Fruit fly (Drosophila melanogaster): ENCODE data around the gene eRF1.
A peak's percentile ranks its signal among the peaks of the same experiment; 100 is the strongest.

Gene eRF1

dm6 chr3L:20313469-20313868 lies 34.7 kb upstream of the eRF1 start, which contains the start of gene alphaSnap (continued):
- peak; percentile 31 for TF ChIP-seq gro (GFP tag; optimal IDR thresholded peaks at IDR 0.05)
- TF ChIP-seq Lhr (GFP tag; optimal IDR thresholded peaks at IDR 0.05) = peak; percentile 80
- TF ChIP-seq NFAT (GFP tag; IDR thresholded peaks at IDR 0.05) = no peak
- TF ChIP-seq Dad (GFP tag; optimal IDR thresholded peaks at IDR 0.05) = no peak
- no peak for TF ChIP-seq CG4404 (GFP tag; IDR thresholded peaks at IDR 0.05)
- peak; percentile 0 for TF ChIP-seq CG13894 (tag; optimal IDR thresholded peaks at IDR 0.05)
- peak; percentile 48 for TF ChIP-seq zfh2 (GFP tag; optimal IDR thresholded peaks at IDR 0.05)
- peak; percentile 11; the same call in 1 of the 2 replicates for TF ChIP-seq Atf6 (GFP tag; IDR thresholded peaks at IDR 0.05)
- TF ChIP-seq chinmo (GFP tag; IDR thresholded peaks at IDR 0.05; ENCODE audit: partially characterized antibody) = no peak
- no peak for TF ChIP-seq vfl (GFP tag; optimal IDR thresholded peaks at IDR 0.05)
- no peak for TF ChIP-seq CG31441 (GFP tag; IDR thresholded peaks at IDR 0.05)
- peak; percentile 45; the same call in 1 of the 2 replicates for TF ChIP-seq Bgb (GFP tag; IDR thresholded peaks at IDR 0.05; ENCODE audit: partially characterized antibody)
- TF ChIP-seq al (GFP tag; IDR thresholded peaks at IDR 0.05) = no peak
- TF ChIP-seq ems (GFP tag; optimal IDR thresholded peaks at IDR 0.05) = peak; percentile 26
- no peak for TF ChIP-seq Sox100B (GFP tag; optimal IDR thresholded peaks at IDR 0.05)
- peak; percentile 15; the same call in 1 of the 2 replicates for TF ChIP-seq CG32532 (GFP tag; IDR thresholded peaks at IDR 0.05)
- 0 out of 3 replicates have a peak, but pooled peaks have one; percentile 35 for TF ChIP-seq CG6791 (GFP tag; IDR thresholded peaks at IDR 0.05; ENCODE audit: partially characterized antibody)
- TF ChIP-seq CG3847 (GFP tag; IDR thresholded peaks at IDR 0.05) = peak; percentile 55
- peak; percentile 41 for TF ChIP-seq CG30020 (tag; optimal IDR thresholded peaks at IDR 0.05)
- peak in 1 of 2 experiments; percentile 49 for TF ChIP-seq insv (GFP tag; optimal IDR thresholded peaks at IDR 0.05)
- TF ChIP-seq CG4360 (GFP tag; IDR thresholded peaks at IDR 0.05) = peak; percentile 6; the same call in 1 of the 2 replicates
- TF ChIP-seq CG3407 (GFP tag; optimal IDR thresholded peaks at IDR 0.05) = peak; percentile 38
- TF ChIP-seq CG8924 (tag; optimal IDR thresholded peaks at IDR 0.05) = no peak
- no peak for TF ChIP-seq C15 (GFP tag; IDR thresholded peaks at IDR 0.05)
- TF ChIP-seq Side (GFP tag; optimal IDR thresholded peaks at IDR 0.05) = no peak
- TF ChIP-seq btn (GFP tag; optimal IDR thresholded peaks at IDR 0.05) = no peak
- TF ChIP-seq gfzf (GFP tag; optimal IDR thresholded peaks at IDR 0.05) = peak; percentile 85
- TF ChIP-seq CG15011 (GFP tag; optimal IDR thresholded peaks at IDR 0.05) = no peak
- TF ChIP-seq CG6683 (GFP tag; optimal IDR thresholded peaks at IDR 0.05) = no peak
- TF ChIP-seq CG10565 (GFP tag; optimal IDR thresholded peaks at IDR 0.05) = no peak
- peak; percentile 94 for TF ChIP-seq CG4617 (GFP tag; optimal IDR thresholded peaks at IDR 0.05; ENCODE audit: borderline replicate concordance)
- TF ChIP-seq zen2 (GFP tag; IDR thresholded peaks at IDR 0.05; ENCODE audit: partially characterized antibody) = no peak
- no peak for TF ChIP-seq prd (optimal IDR thresholded peaks at IDR 0.05)
- TF ChIP-seq prd (GFP tag; IDR thresholded peaks at IDR 0.05) = no peak
- no peak for TF ChIP-seq Awh (GFP tag; IDR thresholded peaks at IDR 0.05)
- no peak for TF ChIP-seq sr (GFP tag; IDR thresholded peaks at IDR 0.05)
- no peak for TF ChIP-seq lov (optimal IDR thresholded peaks at IDR 0.05)
- no peak for TF ChIP-seq lov (GFP tag; IDR thresholded peaks at IDR 0.05)
- TF ChIP-seq Ets65A (GFP tag) = peak; percentile 92
- TF ChIP-seq dmrt99B (tag; optimal IDR thresholded peaks at IDR 0.05) = no peak
- no peak for TF ChIP-seq CkIIα-i1 (GFP tag; IDR thresholded peaks at IDR 0.05)
- peak; percentile 43; the same call in 1 of the 2 replicates for TF ChIP-seq CG9932 (GFP tag; IDR thresholded peaks at IDR 0.05)
- TF ChIP-seq ind (GFP tag; optimal IDR thresholded peaks at IDR 0.05) = no peak
- peak; percentile 19 for TF ChIP-seq twi (tag; optimal IDR thresholded peaks at IDR 0.05)
- no peak for TF ChIP-seq Doc2 (GFP tag; IDR thresholded peaks at IDR 0.05)
- peak; percentile 32 for TF ChIP-seq CG3995 (GFP tag; optimal IDR thresholded peaks at IDR 0.05)
- TF ChIP-seq CG11560 (tag; IDR thresholded peaks at IDR 0.05) = no peak
- TF ChIP-seq en (GFP tag; optimal IDR thresholded peaks at IDR 0.05) = no peak
- TF ChIP-seq CG6175 (GFP tag; IDR thresholded peaks at IDR 0.05) = no peak
- TF ChIP-seq Ssrp (tag; optimal IDR thresholded peaks at IDR 0.05) = no peak
- no peak for TF ChIP-seq CG8290 (GFP tag; optimal IDR thresholded peaks at IDR 0.05)
- peak in 1 of 2 experiments; percentile 73 for TF ChIP-seq CG8290 (tag; optimal IDR thresholded peaks at IDR 0.05)
- peak; percentile 98 for TF ChIP-seq Myb (GFP tag; optimal IDR thresholded peaks at IDR 0.05)

Data from whole organism, embryonic.